Worm (Caenorhabditis elegans) whole organism, mixed stage, embryonic: Measurements from ENCODE around the gene ubl-1.
A peak's percentile ranks its signal among the peaks of the same experiment; 100 is the strongest.

Experiments
- M03D4.4 ChIP-seq: sonication (generic microtip); optimal IDR thresholded peaks from 2 replicates; lab custom pipeline; 2017; ENCODE audit warnings: mild to moderate bottlenecking, missing genetic modification characterization, missing compliant biosample characterization
- bed-3 ChIP-seq: fragments of 200-800 bp; sonication (Bioruptor generic); optimal IDR thresholded peaks from 3 replicates; lab custom pipeline; 2018; ENCODE audit warnings: mild to moderate bottlenecking, missing genetic modification characterization, moderate library complexity, missing compliant biosample characterization
- blmp-1 ChIP-seq: fragments of 150-350 bp; optimal IDR thresholded peaks from 2 replicates; lab custom pipeline; 2014; ENCODE audit warnings: missing biosample characterization, missing genetic modification characterization
- ceh-39 ChIP-seq: fragments of 150-350 bp; optimal IDR thresholded peaks from 2 replicates; lab custom pipeline; 2014; ENCODE audit warnings: missing biosample characterization, missing genetic modification characterization
- ceh-43 ChIP-seq: fragments of 200-800 bp; sonication (Bioruptor generic); optimal IDR thresholded peaks from 2 replicates; lab custom pipeline; 2018; ENCODE audit warnings: mild to moderate bottlenecking, missing genetic modification characterization, moderate library complexity, missing compliant biosample characterization
- ceh-83 ChIP-seq: fragments of 200-800 bp; sonication (Bioruptor generic); optimal IDR thresholded peaks from 2 replicates; lab custom pipeline; 2018; ENCODE audit warnings: mild to moderate bottlenecking, missing genetic modification characterization, missing compliant biosample characterization
- ces-1 ChIP-seq: fragments of 150-350 bp; optimal IDR thresholded peaks from 2 replicates; lab custom pipeline; 2014; ENCODE audit warnings: missing biosample characterization, missing genetic modification reagents, missing genetic modification characterization
- cnd-1 ChIP-seq: fragments of 200-800 bp; sonication (Bioruptor generic); optimal IDR thresholded peaks from 2 replicates; lab custom pipeline; 2018; ENCODE audit warnings: mild to moderate bottlenecking, missing genetic modification characterization, missing compliant biosample characterization
- elt-1 ChIP-seq: sonication (generic microtip); optimal IDR thresholded peaks from 2 replicates; lab custom pipeline; 2017; ENCODE audit warnings: missing genetic modification characterization, mild to moderate bottlenecking, missing compliant biosample characterization, antibody characterized with exemption, moderate library complexity, borderline replicate concordance; ENCODE audit not compliant: insufficient read depth
- elt-3 ChIP-seq: fragments of 150-350 bp; optimal IDR thresholded peaks from 2 replicates; lab custom pipeline; 2014; ENCODE audit warnings: missing biosample characterization, missing genetic modification characterization
- flh-1 ChIP-seq: fragments of 200-800 bp; sonication (Bioruptor generic); optimal IDR thresholded peaks from 2 replicates; lab custom pipeline; 2018; ENCODE audit warnings: mild to moderate bottlenecking, missing genetic modification characterization, moderate library complexity, missing compliant biosample characterization
- ham-2 ChIP-seq: fragments of 200-800 bp; sonication (Bioruptor generic); optimal IDR thresholded peaks from 2 replicates; lab custom pipeline; 2018; ENCODE audit warnings: mild to moderate bottlenecking, missing genetic modification characterization, missing compliant biosample characterization
- hlh-1 ChIP-seq: fragments of 150-350 bp; optimal IDR thresholded peaks from 2 replicates; lab custom pipeline; 2014; ENCODE audit warnings: missing biosample characterization, missing genetic modification reagents, missing genetic modification characterization
- lin-13 ChIP-seq: fragments of 150-350 bp; optimal IDR thresholded peaks from 2 replicates; lab custom pipeline; 2014; ENCODE audit warnings: missing biosample characterization, missing genetic modification characterization
- lin-32 ChIP-seq: fragments of 200-800 bp; sonication (Bioruptor generic); optimal IDR thresholded peaks from 2 replicates; lab custom pipeline; 2018; ENCODE audit warnings: mild to moderate bottlenecking, missing genetic modification characterization, missing compliant biosample characterization
- mab-5 ChIP-seq: fragments of 150-350 bp; optimal IDR thresholded peaks from 2 replicates; lab custom pipeline; 2014; ENCODE audit warnings: missing biosample characterization, missing genetic modification characterization
- mep-1 ChIP-seq: fragments of 150-350 bp; optimal IDR thresholded peaks from 2 replicates; lab custom pipeline; 2017; ENCODE audit warnings: missing biosample characterization, missing genetic modification reagents, missing genetic modification characterization, inconsistent platforms
- mls-2 ChIP-seq: sonication (generic microtip); optimal IDR thresholded peaks from 2 replicates; lab custom pipeline; 2016; ENCODE audit warnings: mild to moderate bottlenecking, missing genetic modification characterization, moderate library complexity, missing compliant biosample characterization
- nhr-12 ChIP-seq: fragments of 150-350 bp; optimal IDR thresholded peaks from 2 replicates; lab custom pipeline; 2014; ENCODE audit warnings: missing biosample characterization, missing genetic modification characterization
- nhr-237 ChIP-seq: fragments of 150-350 bp; optimal IDR thresholded peaks from 2 replicates; lab custom pipeline; 2014; ENCODE audit warnings: missing biosample characterization, missing genetic modification characterization
- nhr-28 ChIP-seq: fragments of 150-350 bp; optimal IDR thresholded peaks from 2 replicates; lab custom pipeline; 2014; ENCODE audit warnings: missing biosample characterization, missing genetic modification characterization
- nhr-76 ChIP-seq: sonication (generic microtip); optimal IDR thresholded peaks from 2 replicates; lab custom pipeline; 2017; ENCODE audit warnings: missing biosample characterization, missing genetic modification characterization
- pha-4 ChIP-seq: fragments of 150-350 bp; optimal IDR thresholded peaks from 2 replicates; lab custom pipeline; 2018; ENCODE audit warnings: missing biosample characterization, missing genetic modification reagents, missing genetic modification characterization
- sem-2 ChIP-seq: fragments of 200-800 bp; sonication (Bioruptor generic); optimal IDR thresholded peaks from 2 replicates; lab custom pipeline; 2018; ENCODE audit warnings: mild to moderate bottlenecking, missing genetic modification characterization, missing compliant biosample characterization
- snpc-4 ChIP-seq: fragments of 150-350 bp; optimal IDR thresholded peaks from 2 replicates; lab custom pipeline; 2014; ENCODE audit warnings: missing biosample characterization, missing genetic modification characterization
- sptf-1 ChIP-seq: sonication (generic microtip); optimal IDR thresholded peaks from 2 replicates; lab custom pipeline; 2017; ENCODE audit warnings: mild to moderate bottlenecking, missing genetic modification characterization, moderate library complexity, missing compliant biosample characterization
- tbx-8 ChIP-seq: fragments of 200-800 bp; sonication (Bioruptor generic); optimal IDR thresholded peaks from 2 replicates; lab custom pipeline; 2018; ENCODE audit warnings: mild to moderate bottlenecking, missing genetic modification characterization, moderate library complexity, missing compliant biosample characterization
- unc-120 ChIP-seq: sonication (generic microtip); optimal IDR thresholded peaks from 2 replicates; lab custom pipeline; 2017; ENCODE audit warnings: missing genetic modification characterization, missing compliant biosample characterization; ENCODE audit not compliant: poor library complexity, severe bottlenecking
- unc-62 ChIP-seq: fragments of 150-350 bp; optimal IDR thresholded peaks from 2 replicates; lab custom pipeline; 2014; ENCODE audit warnings: missing biosample characterization, missing genetic modification reagents, missing genetic modification characterization
- zip-8 ChIP-seq: fragments of 150-350 bp; optimal IDR thresholded peaks from 2 replicates; lab custom pipeline; 2014; ENCODE audit warnings: missing biosample characterization, missing genetic modification characterization
- ztf-11 ChIP-seq: fragments of 150-350 bp; optimal IDR thresholded peaks from 2 replicates; lab custom pipeline; 2014; ENCODE audit warnings: missing biosample characterization, missing genetic modification characterization

Gene ubl-1

DNA sequence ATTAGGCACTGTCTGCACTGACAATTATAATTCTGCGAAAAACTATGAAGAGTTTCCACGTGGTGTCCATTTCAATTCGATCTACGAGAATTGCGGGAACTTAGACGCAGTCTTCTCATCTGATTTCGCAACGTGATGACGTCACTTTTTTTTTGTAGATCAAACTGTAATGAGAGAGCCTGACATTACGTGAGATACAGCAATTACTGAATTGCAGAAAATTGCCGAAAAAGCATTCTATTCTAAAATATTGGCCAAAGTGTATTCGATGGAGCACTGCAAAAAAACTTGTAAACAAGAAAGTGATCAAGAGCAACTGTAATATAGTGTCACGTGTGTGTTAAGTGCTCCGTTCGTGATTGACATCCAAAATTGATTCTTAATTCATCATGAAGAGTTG is 41.4 kb upstream of the ubl-1 start:
- TF ChIP-seq zip-8: peak; percentile 53
- no peak for TF ChIP-seq hlh-1 (tag; lab: Kevin White, UChicago)

DNA sequence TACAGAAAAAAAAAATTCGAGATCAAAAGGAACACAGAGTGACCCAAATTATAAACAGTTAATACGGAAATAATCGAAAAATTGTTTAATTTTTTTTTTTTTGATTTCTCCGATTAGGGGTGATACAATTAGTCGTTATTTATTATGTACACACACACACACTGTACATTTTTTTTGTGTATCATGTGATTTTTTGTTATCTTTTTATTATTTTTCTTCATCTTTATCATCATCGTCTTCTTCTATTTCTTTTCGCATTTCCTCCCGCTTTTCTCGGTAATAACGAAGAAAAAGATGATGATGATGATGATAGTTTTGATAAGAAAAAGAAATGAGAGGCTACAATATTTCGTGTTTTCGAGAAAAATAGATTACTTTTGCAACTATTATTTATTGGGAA is 38.3 kb upstream of the ubl-1 start:
- no peak for TF ChIP-seq unc-62
- TF ChIP-seq mls-2 (tag; lab: Kevin White, UChicago): no peak
- no peak for TF ChIP-seq lin-32
- TF ChIP-seq ceh-83 (GFP tag; lab: Kevin White, UChicago): no peak
- no peak for TF ChIP-seq zip-8
- TF ChIP-seq M03D4.4 (tag; lab: Kevin White, UChicago): no peak
- TF ChIP-seq elt-1: no peak
- no peak for TF ChIP-seq nhr-12
- no peak for TF ChIP-seq blmp-1 (tag; lab: Kevin White, UChicago)
- no peak for TF ChIP-seq nhr-28
- no peak for TF ChIP-seq snpc-4 (tag; lab: Kevin White, UChicago)
- no peak for TF ChIP-seq sem-2
- no peak for TF ChIP-seq mab-5
- TF ChIP-seq flh-1 (GFP tag; lab: Kevin White, UChicago): no peak
- no peak for TF ChIP-seq mep-1 (tag; lab: Kevin White, UChicago)
- no peak for TF ChIP-seq cnd-1 (tag; lab: Kevin White, UChicago)

DNA sequence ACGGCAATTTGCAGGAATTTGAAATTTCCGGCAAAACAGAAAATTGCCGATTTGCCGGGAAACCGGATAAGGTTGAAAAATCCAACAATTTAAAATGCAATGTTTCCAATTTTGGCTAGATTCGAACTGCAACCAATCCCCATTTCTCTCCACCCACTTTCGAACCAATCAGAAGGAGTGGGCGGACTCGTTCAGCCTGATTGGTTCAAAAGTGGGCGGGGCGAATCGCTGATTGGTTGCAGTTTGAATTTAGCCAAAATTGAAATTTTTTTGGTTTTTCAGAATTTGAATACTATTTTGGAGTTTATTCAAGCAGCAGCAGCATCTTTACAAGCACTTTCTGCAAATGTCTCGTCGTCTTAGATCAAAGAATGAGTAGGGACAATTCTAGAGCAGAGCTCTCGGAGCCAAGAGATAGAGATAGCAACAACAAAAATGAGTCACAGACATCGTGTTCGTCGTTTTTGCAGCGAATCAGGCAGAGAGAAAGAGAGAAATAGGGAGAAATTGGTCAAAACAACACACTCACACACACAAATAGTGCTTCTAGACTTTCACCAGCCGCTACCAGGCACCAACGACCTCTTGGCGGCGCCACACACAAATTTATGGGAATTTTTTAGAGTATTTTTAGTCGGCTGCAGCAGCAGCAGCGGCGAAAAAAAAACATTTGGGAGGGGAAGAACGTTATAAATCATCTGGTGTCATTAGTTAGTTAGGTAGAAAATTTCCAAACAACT is 36.9 kb upstream of the ubl-1 start:
- no peak for TF ChIP-seq ceh-83 (GFP tag; lab: Kevin White, UChicago)
- no peak for TF ChIP-seq lin-13
- no peak for TF ChIP-seq nhr-28
- TF ChIP-seq ceh-43 (GFP tag; lab: Kevin White, UChicago): no peak
- TF ChIP-seq ces-1 (GFP tag; lab: Kevin White, UChicago): no peak
- no peak for TF ChIP-seq sem-2
- TF ChIP-seq ztf-11 (tag; lab: Kevin White, UChicago): no peak
- TF ChIP-seq M03D4.4 (tag; lab: Kevin White, UChicago): no peak
- no peak for TF ChIP-seq elt-3 (tag; lab: Kevin White, UChicago)
- no peak for TF ChIP-seq unc-120 (tag; lab: Kevin White, UChicago)
- TF ChIP-seq lin-32: no peak
- no peak for TF ChIP-seq mab-5
- TF ChIP-seq ham-2: no peak
- no peak for TF ChIP-seq elt-1
- no peak for TF ChIP-seq ceh-39
- no peak for TF ChIP-seq snpc-4 (tag; lab: Kevin White, UChicago)
- no peak for TF ChIP-seq tbx-8 (GFP tag; lab: Kevin White, UChicago)
- TF ChIP-seq flh-1 (GFP tag; lab: Kevin White, UChicago): no peak
- no peak for TF ChIP-seq mep-1 (tag; lab: Kevin White, UChicago)
- TF ChIP-seq pha-4 (tag; lab: Kevin White, UChicago): no peak
- TF ChIP-seq, all 35 proteins: peak for 0

DNA sequence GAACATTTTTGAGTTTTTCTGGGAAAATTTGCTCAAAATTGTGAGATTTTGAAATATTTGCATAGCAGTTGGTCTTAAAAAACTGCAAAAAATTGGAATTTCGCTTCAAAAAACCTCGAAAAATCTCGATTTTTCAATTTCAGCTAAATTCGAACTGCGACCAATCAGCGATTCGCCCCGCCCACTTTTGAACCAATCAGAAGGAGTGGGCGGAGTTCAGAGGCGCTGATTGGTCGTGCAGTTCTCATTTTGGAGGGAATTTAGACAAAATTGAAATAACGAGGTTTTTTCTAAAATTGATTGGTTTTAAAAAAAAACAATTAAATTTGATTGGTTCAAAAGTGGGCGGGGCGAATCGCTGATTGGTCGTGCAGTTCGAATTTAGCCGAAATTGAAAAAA is 34.6 kb upstream of the ubl-1 start:
- no peak for TF ChIP-seq ceh-83 (GFP tag; lab: Kevin White, UChicago)
- TF ChIP-seq nhr-12: no peak
- TF ChIP-seq mep-1 (tag; lab: Kevin White, UChicago): no peak
- TF ChIP-seq ceh-39: no peak
- no peak for TF ChIP-seq mls-2 (tag; lab: Kevin White, UChicago)
- TF ChIP-seq nhr-76 (tag; lab: Kevin White, UChicago): no peak
- no peak for TF ChIP-seq unc-62
- no peak for TF ChIP-seq nhr-28
- no peak for TF ChIP-seq M03D4.4 (tag; lab: Kevin White, UChicago)
- no peak for TF ChIP-seq sptf-1 (tag; lab: Kevin White, UChicago)
- no peak for TF ChIP-seq nhr-237 (tag; lab: Kevin White, UChicago)
- no peak for TF ChIP-seq ceh-43 (GFP tag; lab: Kevin White, UChicago)
- no peak for TF ChIP-seq hlh-1 (tag; lab: Kevin White, UChicago)
- no peak for TF ChIP-seq bed-3 (GFP tag; lab: Kevin White, UChicago)
- no peak for TF ChIP-seq lin-13
- TF ChIP-seq, all 35 proteins: peak for 0

DNA sequence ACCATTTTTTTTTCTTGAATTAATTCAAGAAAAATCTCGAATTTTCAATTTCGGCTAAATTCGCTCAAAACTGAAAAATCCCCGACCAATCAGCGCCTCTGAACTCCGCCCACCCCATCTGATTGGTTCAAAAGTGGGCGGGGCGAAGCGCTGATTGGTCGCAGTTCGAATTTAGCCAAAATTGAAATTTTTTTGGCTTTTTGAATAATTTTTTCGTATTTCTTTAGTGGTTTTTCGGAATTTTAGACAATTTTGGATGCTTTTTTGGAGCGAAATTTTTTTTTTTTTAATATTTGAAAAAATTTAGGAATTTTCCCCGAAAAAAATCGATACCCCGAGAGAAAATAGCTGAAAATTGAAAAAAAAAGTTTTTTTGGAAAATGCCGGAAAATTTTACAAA is 34.2 kb upstream of the ubl-1 start:
- TF ChIP-seq sptf-1 (tag; lab: Kevin White, UChicago): no peak
- TF ChIP-seq nhr-12: no peak
- no peak for TF ChIP-seq lin-32
- no peak for TF ChIP-seq ces-1 (GFP tag; lab: Kevin White, UChicago)
- no peak for TF ChIP-seq ceh-43 (GFP tag; lab: Kevin White, UChicago)
- TF ChIP-seq sem-2: no peak
